Worm (Caenorhabditis elegans): Measurements from ENCODE around the gene nhr-175.
A peak's percentile ranks its signal among the peaks of the same experiment; 100 is the strongest.

nhr-175 gene

ce11 chrV:13898356-13898755 is 31.9 kb downstream of the nhr-175 start, which contains the start of gene cyp-35C1:
Gene cyp-35C1 (minus strand): TSS chrV:13898487.
- TF ChIP-seq elt-2 (tag; optimal IDR thresholded peaks at IDR 0.05): peak; percentile 2
- no peak for TF ChIP-seq fos-1 (tag; optimal IDR thresholded peaks at IDR 0.05)
- no peak for TF ChIP-seq skn-1 (tag; optimal IDR thresholded peaks at IDR 0.05)
- TF ChIP-seq snu-23 (GFP tag; optimal IDR thresholded peaks at IDR 0.05): no peak
- TF ChIP-seq lir-3 (tag; optimal IDR thresholded peaks at IDR 0.05; ENCODE audit: poor library complexity): no peak
- no peak for TF ChIP-seq ztf-4 (tag; optimal IDR thresholded peaks at IDR 0.05)
- TF ChIP-seq nhr-85 (tag): no peak

- TF ChIP-seq mef-2 (tag; optimal IDR thresholded peaks at IDR 0.05) (no peak), nhr-237 (tag; optimal IDR thresholded peaks at IDR 0.05) (no peak), swsn-7 (tag; optimal IDR thresholded peaks at IDR 0.05) (no peak), ztf-11 (tag; optimal IDR thresholded peaks at IDR 0.05) (no peak), C34B4.2 (tag; optimal IDR thresholded peaks at IDR 0.05) (no peak), pag-3 (tag; optimal IDR thresholded peaks at IDR 0.05; ENCODE audit: borderline replicate concordance, insufficient read depth) (no peak), elt-3 (tag; optimal IDR thresholded peaks at IDR 0.05) (no peak), aha-1 (tag; optimal IDR thresholded peaks at IDR 0.05) (no peak), lin-39 (tag; optimal IDR thresholded peaks at IDR 0.05) (no peak), Y116A8C.19 (tag; optimal IDR thresholded peaks at IDR 0.05; ENCODE audit: borderline replicate concordance) (no peak), unc-86 (tag; optimal IDR thresholded peaks at IDR 0.05) (no peak), lin-13 (GFP tag; optimal IDR thresholded peaks at IDR 0.05) (no peak), alr-1 (tag; optimal IDR thresholded peaks at IDR 0.05; ENCODE audit: borderline replicate concordance) (no peak), rnt-1 (tag; optimal IDR thresholded peaks at IDR 0.05) (no peak), efl-3 (GFP tag; optimal IDR thresholded peaks at IDR 0.05) (no peak), xbp-1 (tag; optimal IDR thresholded peaks at IDR 0.05) (no peak), nhr-12 (tag; optimal IDR thresholded peaks at IDR 0.05) (no peak), mep-1 (tag; optimal IDR thresholded peaks at IDR 0.05) (no peak)
Measured at ce11 chrV:13899213-13899612, 32.7 kb downstream of the nhr-175 start, which contains the start of gene oac-3. Gene oac-3 (plus strand): TSS chrV:13899513.

- TF ChIP-seq unc-86 (tag; optimal IDR thresholded peaks at IDR 0.05) (no peak), nhr-76 (tag; optimal IDR thresholded peaks at IDR 0.05) (no peak), nhr-85 (tag) (no peak), snpc-4 (tag; optimal IDR thresholded peaks at IDR 0.05) (no peak), nhr-237 (tag; optimal IDR thresholded peaks at IDR 0.05) (no peak), nhr-12 (tag; optimal IDR thresholded peaks at IDR 0.05) (no peak), alr-1 (tag; optimal IDR thresholded peaks at IDR 0.05; ENCODE audit: borderline replicate concordance) (no peak), sptf-1 (tag; optimal IDR thresholded peaks at IDR 0.05) (no peak), ztf-11 (tag; optimal IDR thresholded peaks at IDR 0.05) (no peak), hlh-17 (GFP tag; optimal IDR thresholded peaks at IDR 0.05; ENCODE audit: borderline replicate concordance) (no peak), egl-13 (tag; optimal IDR thresholded peaks at IDR 0.05) (no peak), dsc-1 (tag; optimal IDR thresholded peaks at IDR 0.05) (no peak), Y116A8C.19 (tag; optimal IDR thresholded peaks at IDR 0.05; ENCODE audit: borderline replicate concordance) (no peak), skn-1 (tag; optimal IDR thresholded peaks at IDR 0.05) (no peak), fkh-4 (tag; optimal IDR thresholded peaks at IDR 0.05; ENCODE audit: borderline replicate concordance) (no peak)
Measured at ce11 chrV:13902495-13902894, 36.0 kb downstream of the nhr-175 start, which contains the start of gene C06B3.1. Gene C06B3.1 (plus strand): TSS chrV:13902795.

- TF ChIP-seq irx-1 (tag; optimal IDR thresholded peaks at IDR 0.05) (no peak), mep-1 (tag; optimal IDR thresholded peaks at IDR 0.05) (no peak), unc-130 (tag; optimal IDR thresholded peaks at IDR 0.05) (no peak), mef-2 (tag; optimal IDR thresholded peaks at IDR 0.05) (no peak), zip-4 (GFP tag; optimal IDR thresholded peaks at IDR 0.05) (no peak), lin-14 (GFP tag; optimal IDR thresholded peaks at IDR 0.05) (no peak), isw-1 (GFP tag; IDR thresholded peaks at IDR 0.05) (no peak), ceh-8 (GFP tag; optimal IDR thresholded peaks at IDR 0.05) (no peak), aly-2 (tag; optimal IDR thresholded peaks at IDR 0.05) (no peak)
Measured at ce11 chrV:13904446-13904845, 38.0 kb downstream of the nhr-175 start, which contains the start of gene stdh-3. Gene stdh-3 (plus strand): TSS chrV:13904611.

Measured in whole organism, L1 larva.